Worm (Caenorhabditis elegans) whole organism, midembryonic: Measurements from ENCODE around the gene F56F10.2.

Experiments
- T22C8.4 ChIP-seq: fragments of 200-800 bp; sonication (Bioruptor generic); IDR thresholded peaks from 2 replicates; pipeline ENCODE4 v1.3.6; 2022; ENCODE audit warnings: missing genetic modification characterization, missing compliant biosample characterization
- cog-1 ChIP-seq: sonication (generic microtip); optimal IDR thresholded peaks from 2 replicates; lab custom pipeline; 2016; ENCODE audit warnings: missing genetic modification characterization, missing compliant biosample characterization
- flt-1 ChIP-seq: fragments of 200-800 bp; sonication (Bioruptor generic); IDR thresholded peaks from 2 replicates; pipeline ENCODE4 v1.3.6; 2022; ENCODE audit warnings: missing genetic modification characterization, missing compliant biosample characterization
- klf-2 ChIP-seq: fragments of 200-800 bp; sonication (Bioruptor generic); conservative IDR thresholded peaks from 2 replicates; pipeline ENCODE4 v1.3.6; 2022; ENCODE audit warnings: missing genetic modification reagents, missing genetic modification characterization, missing compliant biosample characterization
- med-1 ChIP-seq: sonication (generic microtip); optimal IDR thresholded peaks from 2 replicates; lab custom pipeline; 2017; ENCODE audit warnings: missing genetic modification characterization, mild to moderate bottlenecking, missing compliant biosample characterization, antibody characterized with exemption, missing genetic modification reagents; ENCODE audit not compliant: insufficient read depth
- ref-1 ChIP-seq: fragments of 200-800 bp; sonication (Bioruptor generic); conservative IDR thresholded peaks from 2 replicates; pipeline ENCODE4 v1.3.6; 2022; ENCODE audit warnings: missing genetic modification reagents, missing genetic modification characterization, missing compliant biosample characterization
- tab-1 ChIP-seq: fragments of 200-800 bp; sonication (Bioruptor generic); IDR thresholded peaks from 2 replicates; pipeline ENCODE4 v1.3.6; 2022; ENCODE audit warnings: missing genetic modification characterization, missing compliant biosample characterization
- ztf-23 ChIP-seq: fragments of 200-800 bp; sonication (Bioruptor generic); IDR thresholded peaks from 2 replicates; pipeline ENCODE4 v1.3.6; 2022; ENCODE audit warnings: missing genetic modification reagents, missing genetic modification characterization, missing compliant biosample characterization
- ztf-29 ChIP-seq: fragments of 200-800 bp; sonication (Bioruptor generic); IDR thresholded peaks from 2 replicates; pipeline ENCODE4 v1.3.6; 2022; ENCODE audit warnings: missing genetic modification reagents, missing genetic modification characterization, missing compliant biosample characterization

- TF ChIP-seq cog-1 (tag; lab: Kevin White, UChicago) = no peak
- no peak for TF ChIP-seq flt-1 (GFP tag; lab: Robert Waterston, UW)
- TF ChIP-seq klf-2 = no peak
- no peak for TF ChIP-seq ztf-23
- no peak for TF ChIP-seq ref-1 (GFP tag; lab: Robert Waterston, UW)
- no peak for TF ChIP-seq med-1 (GFP tag; lab: Kevin White, UChicago)
- no peak for TF ChIP-seq tab-1 (GFP tag; lab: Robert Waterston, UW)
- no peak for TF ChIP-seq T22C8.4 (GFP tag; lab: Robert Waterston, UW)
- TF ChIP-seq ztf-29 (GFP tag; lab: Robert Waterston, UW) = no peak
Measured at ce11 chrX:825375-825774, 34.0 kb upstream of the F56F10.2 start, which contains the start of gene daf-3.
